Worm (Caenorhabditis elegans): ENCODE data around the gene rab-21.

ce11 chrII:8670835-8671234 is 44.0 kb downstream of the rab-21 start:
- no peak for TF ChIP-seq unc-130 (tag; optimal IDR thresholded peaks at IDR 0.05)
- TF ChIP-seq nhr-237 (tag; optimal IDR thresholded peaks at IDR 0.05), result no peak

Data from whole organism, L1 larva.